Worm (Caenorhabditis elegans): ENCODE data around the gene C03H12.1.

Gene C03H12.1

ce11 chrX:15650428-15650827, 38.8 kb upstream of the C03H12.1 start:
- no peak for TF ChIP-seq hlh-15 (tag; optimal IDR thresholded peaks at IDR 0.05)
- no peak for TF ChIP-seq ceh-31 (tag; optimal IDR thresholded peaks at IDR 0.05)
- no peak for TF ChIP-seq ceh-9 (tag; optimal IDR thresholded peaks at IDR 0.05)
- no peak for TF ChIP-seq mec-3 (tag; optimal IDR thresholded peaks at IDR 0.05; ENCODE audit: borderline replicate concordance)
- no peak for TF ChIP-seq ceh-18 (tag; optimal IDR thresholded peaks at IDR 0.05)
- no peak for TF ChIP-seq nfya-1 (tag; optimal IDR thresholded peaks at IDR 0.05)
- no peak for TF ChIP-seq ceh-2 (tag; optimal IDR thresholded peaks at IDR 0.05)
- no peak for TF ChIP-seq ceh-34 (tag; optimal IDR thresholded peaks at IDR 0.05)
- TF ChIP-seq K09A11.1 (tag; optimal IDR thresholded peaks at IDR 0.05; ENCODE audit: insufficient read depth), result no peak
- no peak for TF ChIP-seq ets-4 (tag; optimal IDR thresholded peaks at IDR 0.05)
- no peak for TF ChIP-seq hlh-13 (GFP tag; optimal IDR thresholded peaks at IDR 0.05)
- no peak for TF ChIP-seq ahr-1 (tag; optimal IDR thresholded peaks at IDR 0.05)
- TF ChIP-seq gmeb-2 (tag; optimal IDR thresholded peaks at IDR 0.05), result no peak
- TF ChIP-seq ceh-19 (GFP tag; optimal IDR thresholded peaks at IDR 0.05), result no peak
- TF ChIP-seq C38D4.7 (GFP tag; optimal IDR thresholded peaks at IDR 0.05), result no peak
- TF ChIP-seq tbx-7 (tag; optimal IDR thresholded peaks at IDR 0.05), result no peak
- TF ChIP-seq npax-4 (tag; optimal IDR thresholded peaks at IDR 0.05), result no peak
- no peak for TF ChIP-seq elt-4 (tag; optimal IDR thresholded peaks at IDR 0.05)
- TF ChIP-seq hlh-30 (tag; optimal IDR thresholded peaks at IDR 0.05; ENCODE audit: insufficient read depth), result no peak

- TF ChIP-seq ets-4 (tag; optimal IDR thresholded peaks at IDR 0.05), result no peak
- no peak for TF ChIP-seq sox-2 (GFP tag; IDR thresholded peaks at IDR 0.05)
- TF ChIP-seq unc-42 (tag; optimal IDR thresholded peaks at IDR 0.05), result no peak
- no peak for TF ChIP-seq pat-9 (tag; optimal IDR thresholded peaks at IDR 0.05)
- TF ChIP-seq dve-1 (tag; optimal IDR thresholded peaks at IDR 0.05), result no peak
- TF ChIP-seq pros-1 (tag; optimal IDR thresholded peaks at IDR 0.05), result no peak
- TF ChIP-seq lim-6 (tag; optimal IDR thresholded peaks at IDR 0.05), result no peak
- TF ChIP-seq Y22D7AL.16 (tag; optimal IDR thresholded peaks at IDR 0.05), result no peak
- no peak for TF ChIP-seq sdc-2 (tag; optimal IDR thresholded peaks at IDR 0.05)
- TF ChIP-seq ceh-48 (tag; optimal IDR thresholded peaks at IDR 0.05), result no peak
- no peak for TF ChIP-seq unc-3 (GFP tag; conservative IDR thresholded peaks at IDR 0.05)
- no peak for TF ChIP-seq unc-3 (tag; optimal IDR thresholded peaks at IDR 0.05)
- TF ChIP-seq madf-2 (tag; optimal IDR thresholded peaks at IDR 0.05), result no peak
- no peak for TF ChIP-seq ama-1 (optimal IDR thresholded peaks at IDR 0.05)
- TF ChIP-seq syd-9 (tag; optimal IDR thresholded peaks at IDR 0.05), result no peak
- no peak for TF ChIP-seq nhr-11 (tag; optimal IDR thresholded peaks at IDR 0.05)
- no peak for TF ChIP-seq ceh-18 (tag; optimal IDR thresholded peaks at IDR 0.05)
- TF ChIP-seq fkh-10 (GFP tag; optimal IDR thresholded peaks at IDR 0.05), result no peak
- no peak for TF ChIP-seq C08G9.2 (tag; optimal IDR thresholded peaks at IDR 0.05)
- no peak for TF ChIP-seq mec-3 (tag; optimal IDR thresholded peaks at IDR 0.05; ENCODE audit: borderline replicate concordance)
These were observed 38.3 kb upstream of the C03H12.1 start, which contains the start of gene F59D12.3 for ce11 chrX:15650919-15651420. TSS of gene F59D12.3 (minus strand) at chrX:15650969.

ce11 chrX:15653196-15653595, 36.1 kb upstream of the C03H12.1 start:
- TF ChIP-seq ceh-31 (tag; optimal IDR thresholded peaks at IDR 0.05) (peak; percentile 21), hlh-6 (tag; optimal IDR thresholded peaks at IDR 0.05) (no peak), gmeb-2 (tag; optimal IDR thresholded peaks at IDR 0.05) (no peak), Y22D7AL.16 (tag; optimal IDR thresholded peaks at IDR 0.05) (no peak), pat-9 (tag; optimal IDR thresholded peaks at IDR 0.05) (no peak), pax-1 (tag; optimal IDR thresholded peaks at IDR 0.05) (no peak), ceh-14 (tag; optimal IDR thresholded peaks at IDR 0.05) (peak; percentile 11), unc-42 (tag; optimal IDR thresholded peaks at IDR 0.05) (peak; percentile 64), dmd-4 (tag; optimal IDR thresholded peaks at IDR 0.05; ENCODE audit: borderline replicate concordance) (no peak)
